Worm (Caenorhabditis elegans): ENCODE results near the gene C16D9.1.

DNA sequence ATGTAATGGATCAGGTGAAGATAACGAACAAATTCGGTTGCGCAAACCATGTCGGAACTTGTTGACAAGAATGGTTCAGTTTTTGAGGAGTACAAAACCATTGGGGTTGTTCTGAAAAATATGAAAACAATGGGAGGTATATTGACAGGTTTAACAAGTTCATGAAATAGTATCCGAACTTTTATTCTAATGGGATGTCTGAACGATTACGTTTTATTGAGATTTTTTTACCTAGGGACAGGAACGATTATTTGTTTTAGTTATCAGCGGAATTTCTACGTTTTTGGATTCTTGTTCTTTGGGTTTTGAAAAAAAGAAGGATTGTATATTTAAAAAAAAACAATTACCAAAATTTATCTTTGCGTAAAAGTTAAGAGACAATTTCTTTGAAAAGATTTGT is 21.7 kb downstream of the C16D9.1 start, which contains the start of gene str-135:
- no peak for TF ChIP-seq lsy-2 (tag; optimal IDR thresholded peaks at IDR 0.05)
- TF ChIP-seq nhr-12 (tag; optimal IDR thresholded peaks at IDR 0.05), result no peak
- TF ChIP-seq lin-13 (tag; optimal IDR thresholded peaks at IDR 0.05), result no peak
- no peak for TF ChIP-seq ces-1 (GFP tag; optimal IDR thresholded peaks at IDR 0.05)
